Worm (Caenorhabditis elegans): ENCODE measurements around the gene fut-4.

The fut-4 gene

DNA sequence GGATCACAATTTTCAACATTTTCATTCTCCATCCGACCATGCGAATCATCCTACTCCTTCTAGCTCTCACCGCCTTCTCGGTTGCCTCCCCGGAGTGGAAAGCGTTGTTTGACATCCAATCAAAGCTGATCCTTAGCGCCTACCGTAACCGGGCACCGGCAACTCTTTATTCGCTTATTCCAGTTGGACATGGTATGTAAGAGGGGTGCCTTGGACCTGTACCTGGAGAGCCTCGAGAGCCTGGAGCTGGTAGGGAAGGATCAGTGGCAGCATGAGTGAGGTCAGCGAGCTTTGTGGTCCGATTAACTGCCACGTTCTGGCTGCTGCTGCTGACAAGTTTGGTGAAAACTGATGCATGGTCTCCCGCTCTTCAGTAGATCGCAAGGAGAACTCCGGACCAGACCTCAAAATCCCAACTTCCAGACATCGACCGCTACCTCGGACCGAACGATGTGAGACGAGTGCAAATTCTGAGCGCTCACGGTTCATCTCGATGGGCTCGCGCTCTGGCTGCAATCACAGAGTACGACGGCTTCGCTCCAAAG is 5.6 kb upstream of the fut-4 start, which contains the start of gene K12H6.8:
TSS of gene K12H6.8 (plus strand) at position 38 of the 545 bp plus-strand sequence.
- TF ChIP-seq F16B12.6 (tag; optimal IDR thresholded peaks at IDR 0.05) (no peak), egl-27 (tag; optimal IDR thresholded peaks at IDR 0.05) (no peak), ces-1 (GFP tag; optimal IDR thresholded peaks at IDR 0.05) (no peak), fkh-10 (GFP tag; optimal IDR thresholded peaks at IDR 0.05) (no peak), ets-5 (GFP tag; IDR thresholded peaks at IDR 0.05) (no peak), Y116A8C.19 (tag; optimal IDR thresholded peaks at IDR 0.05; ENCODE audit: borderline replicate concordance) (no peak), rnt-1 (tag; optimal IDR thresholded peaks at IDR 0.05) (no peak), jun-1 (tag; optimal IDR thresholded peaks at IDR 0.05) (no peak), ceh-88 (GFP tag; IDR thresholded peaks at IDR 0.05) (no peak), ceh-82 (tag; optimal IDR thresholded peaks at IDR 0.05) (no peak), zip-4 (GFP tag; optimal IDR thresholded peaks at IDR 0.05) (no peak), nhr-47 (tag; optimal IDR thresholded peaks at IDR 0.05) (no peak), xbp-1 (tag; optimal IDR thresholded peaks at IDR 0.05) (no peak), efl-3 (GFP tag; optimal IDR thresholded peaks at IDR 0.05) (no peak), C04F5.9 (tag; optimal IDR thresholded peaks at IDR 0.05) (no peak), blmp-1 (tag; optimal IDR thresholded peaks at IDR 0.05) (no peak), nhr-77 (tag; optimal IDR thresholded peaks at IDR 0.05) (no peak)

DNA sequence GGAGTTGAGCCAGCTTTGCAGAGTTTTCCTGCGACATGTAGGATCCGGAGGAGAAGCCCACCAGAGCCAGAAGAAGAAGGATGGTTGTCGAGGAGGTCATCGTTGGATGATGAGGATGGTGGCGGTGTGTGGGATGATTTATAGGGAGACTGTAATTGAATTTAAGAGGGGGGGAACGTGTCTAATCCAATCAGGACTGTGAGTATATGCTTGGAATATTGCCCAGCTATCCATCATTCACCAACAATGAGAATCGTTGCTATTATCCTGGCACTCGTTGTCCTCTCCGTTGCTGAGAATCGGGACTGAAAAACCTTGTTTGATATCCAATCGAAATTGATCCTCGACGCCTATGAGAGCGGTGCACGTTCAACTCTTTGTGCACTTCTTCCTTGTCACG is 3.7 kb upstream of the fut-4 start, which contains the start of gene K12H6.5:
TSS of gene K12H6.5 (minus strand) at position 101 of the 400 bp plus-strand sequence.
- TF ChIP-seq swsn-7 (tag; optimal IDR thresholded peaks at IDR 0.05) (no peak), nhr-76 (tag; optimal IDR thresholded peaks at IDR 0.05) (no peak), efl-3 (GFP tag; optimal IDR thresholded peaks at IDR 0.05) (no peak), mdl-1 (tag; optimal IDR thresholded peaks at IDR 0.05) (no peak), lin-39 (tag; optimal IDR thresholded peaks at IDR 0.05) (no peak), skn-1 (tag; optimal IDR thresholded peaks at IDR 0.05) (no peak), nhr-47 (tag; optimal IDR thresholded peaks at IDR 0.05) (no peak), nhr-28 (tag; optimal IDR thresholded peaks at IDR 0.05) (no peak), grh-1 (GFP tag; IDR thresholded peaks at IDR 0.05) (no peak), pax-3 (tag; optimal IDR thresholded peaks at IDR 0.05) (no peak), sox-4 (tag; optimal IDR thresholded peaks at IDR 0.05) (no peak), ceh-8 (GFP tag; optimal IDR thresholded peaks at IDR 0.05) (no peak), elt-2 (tag; optimal IDR thresholded peaks at IDR 0.05) (no peak), tbx-2 (tag; optimal IDR thresholded peaks at IDR 0.05) (no peak), blmp-1 (tag; optimal IDR thresholded peaks at IDR 0.05) (no peak), lsy-2 (tag; optimal IDR thresholded peaks at IDR 0.05) (no peak), C04F5.9 (tag; optimal IDR thresholded peaks at IDR 0.05) (no peak), Y116A8C.19 (tag; optimal IDR thresholded peaks at IDR 0.05; ENCODE audit: borderline replicate concordance) (no peak)

DNA sequence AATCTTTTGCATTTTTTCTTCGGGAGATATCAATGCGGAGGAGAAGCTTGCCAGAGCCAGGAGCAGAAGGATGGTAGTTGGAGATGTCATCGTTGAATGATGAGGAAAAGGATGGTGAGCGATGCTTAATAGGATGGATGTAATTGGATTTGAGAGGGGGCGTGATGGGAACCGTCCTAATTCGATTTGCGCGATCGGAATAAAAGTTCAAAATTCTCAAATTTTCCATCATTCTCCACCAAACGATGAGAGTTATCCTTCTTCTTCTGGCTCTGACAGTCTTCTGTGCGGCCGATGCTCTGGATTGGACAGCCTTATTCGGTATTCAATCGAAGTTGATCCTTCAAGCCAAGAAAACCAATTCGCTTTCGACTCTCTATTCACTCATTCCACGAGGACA is 1.8 kb upstream of the fut-4 start, which contains the start of the genes K12H6.4 and K12H6.9:
TSS of gene K12H6.4 (minus strand) at position 101 of the 400 bp plus-strand sequence.
TSS of gene K12H6.9 (plus strand) at position 236 of the 400 bp plus-strand sequence.
- TF ChIP-seq ets-5 (GFP tag; IDR thresholded peaks at IDR 0.05), result no peak
- no peak for TF ChIP-seq ama-1 (optimal IDR thresholded peaks at IDR 0.05)
- TF ChIP-seq unc-30 (tag; optimal IDR thresholded peaks at IDR 0.05), result no peak
- TF ChIP-seq aly-2 (tag; optimal IDR thresholded peaks at IDR 0.05), result no peak
- no peak for TF ChIP-seq pax-3 (tag; optimal IDR thresholded peaks at IDR 0.05)
- no peak for TF ChIP-seq lin-35 (GFP tag; optimal IDR thresholded peaks at IDR 0.05)
- no peak for TF ChIP-seq lin-13 (GFP tag; optimal IDR thresholded peaks at IDR 0.05)
- no peak for TF ChIP-seq Y116A8C.19 (tag; optimal IDR thresholded peaks at IDR 0.05; ENCODE audit: borderline replicate concordance)
- TF ChIP-seq unc-98 (GFP tag; IDR thresholded peaks at IDR 0.05), result no peak
- no peak for TF ChIP-seq ceh-90 (tag; optimal IDR thresholded peaks at IDR 0.05)
- TF ChIP-seq nhr-20 (tag; optimal IDR thresholded peaks at IDR 0.05), result no peak
- no peak for TF ChIP-seq C34B4.2 (tag; optimal IDR thresholded peaks at IDR 0.05)
- no peak for TF ChIP-seq fkh-8 (tag; optimal IDR thresholded peaks at IDR 0.05)
- no peak for TF ChIP-seq tlp-1 (tag; optimal IDR thresholded peaks at IDR 0.05)
- TF ChIP-seq nhr-237 (tag; optimal IDR thresholded peaks at IDR 0.05), result no peak
- TF ChIP-seq zip-4 (GFP tag; optimal IDR thresholded peaks at IDR 0.05), result no peak
- no peak for TF ChIP-seq pag-3 (tag; optimal IDR thresholded peaks at IDR 0.05; ENCODE audit: borderline replicate concordance, insufficient read depth)
- TF ChIP-seq hlh-17 (GFP tag; optimal IDR thresholded peaks at IDR 0.05; ENCODE audit: borderline replicate concordance), result no peak
- TF ChIP-seq lin-39 (tag; optimal IDR thresholded peaks at IDR 0.05), result no peak
